Fruit fly (Drosophila melanogaster): Measurements from ENCODE around the gene Mzt1.

dm6 chr3L:2427151-2427550 lies 38.1 kb downstream of the Mzt1 start:
- TF ChIP-seq Sin3A (optimal IDR thresholded peaks at IDR 0.05) (no peak), ttk (optimal IDR thresholded peaks at IDR 0.05) (no peak), Myc (optimal IDR thresholded peaks at IDR 0.05) (no peak), h (optimal IDR thresholded peaks at IDR 0.05) (no peak)

All from Kc167 (cell line).